Fruit fly (Drosophila melanogaster) whole organism, adult: ENCODE measurements around the gene bib.

Experiments used
- CG11617 ChIP-seq: fragments of 200-800 bp; sonication (Bioruptor generic); optimal IDR thresholded peaks from 2 replicates; lab custom pipeline; 2017; ENCODE audit warnings: mild to moderate bottlenecking, missing biosample characterization, missing genetic modification reagents, missing genetic modification characterization
- CG1620 ChIP-seq: fragments of 200-800 bp; sonication (Bioruptor generic); optimal IDR thresholded peaks from 2 replicates; lab custom pipeline; 2016; ENCODE audit warnings: missing biosample characterization, missing genetic modification characterization
- CG5204 ChIP-seq: fragments of 200-800 bp; sonication (Bioruptor generic); optimal IDR thresholded peaks from 2 replicates; lab custom pipeline; 2016; ENCODE audit warnings: missing biosample characterization, missing genetic modification characterization
- CG7045 ChIP-seq: fragments of 200-800 bp; sonication (Bioruptor generic); optimal IDR thresholded peaks from 2 replicates; lab custom pipeline; 2017; ENCODE audit warnings: missing biosample characterization, mild to moderate bottlenecking, missing genetic modification characterization
- CG7101 ChIP-seq: fragments of 200-800 bp; sonication (Bioruptor generic); optimal IDR thresholded peaks from 2 replicates; lab custom pipeline; 2018; ENCODE audit warnings: missing biosample characterization, mild to moderate bottlenecking, missing genetic modification characterization, moderate library complexity
- Clk ChIP-seq: fragments of 200-800 bp; sonication (Bioruptor generic); optimal IDR thresholded peaks from 2 replicates; lab custom pipeline; 2017; ENCODE audit warnings: missing biosample characterization, missing genetic modification characterization
- Crg-1 ChIP-seq: fragments of 200-800 bp; sonication (Bioruptor generic); optimal IDR thresholded peaks from 2 replicates; lab custom pipeline; 2016; ENCODE audit warnings: missing biosample characterization, missing genetic modification characterization
- cic ChIP-seq: fragments of 200-800 bp; sonication (Bioruptor generic); optimal IDR thresholded peaks from 2 replicates; lab custom pipeline; 2017; ENCODE audit warnings: missing biosample characterization, mild to moderate bottlenecking, missing genetic modification characterization, moderate library complexity
- cnc ChIP-seq, 2 experiments: fragments of >200 bp; optimal IDR thresholded peaks; 2 replicates each; lab custom pipeline; 2017
- ovo ChIP-seq: fragments of 200-800 bp; sonication (Bioruptor generic); optimal IDR thresholded peaks from 2 replicates; lab custom pipeline; 2016; ENCODE audit warnings: missing biosample characterization, missing genetic modification characterization
- tj ChIP-seq: fragments of 200-800 bp; sonication (Bioruptor generic); optimal IDR thresholded peaks from 3 replicates; lab custom pipeline; 2017; ENCODE audit warnings: missing biosample characterization, mild to moderate bottlenecking, missing genetic modification characterization, moderate library complexity

DNA sequence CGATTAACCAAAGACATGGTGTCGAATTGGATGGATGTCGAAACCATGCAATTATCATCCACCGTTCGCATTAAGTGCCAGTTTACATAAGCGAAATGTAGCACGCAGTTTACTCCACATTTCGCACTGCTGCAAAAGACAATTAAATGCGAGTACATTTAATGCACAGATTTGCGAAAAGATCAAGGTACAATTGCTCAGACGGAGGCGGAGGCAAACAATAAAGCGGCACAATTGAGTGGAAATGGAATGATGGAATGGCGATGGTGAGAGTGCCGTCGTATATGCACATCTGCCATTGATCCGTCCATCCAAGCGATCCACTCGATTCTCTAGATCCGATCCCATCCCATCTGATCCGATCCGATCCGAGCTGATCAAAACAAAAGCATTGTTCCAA is 39.4 kb upstream of the bib start:
- TF ChIP-seq Clk (no peak), CG1620 (no peak), Crg-1 (no peak), cnc (optimal IDR thresholded peaks at IDR 0.05; lab: Kevin White, UChicago) (no peak), CG5204 (GFP tag; lab: Kevin White, UChicago) (no peak), CG7101 (tag; lab: Kevin White, UChicago) (no peak), CG11617 (GFP tag; lab: Kevin White, UChicago) (no peak), tj (no peak), ovo (no peak), cic (GFP tag; lab: Kevin White, UChicago) (no peak), CG7045 (GFP tag; lab: Kevin White, UChicago) (no peak)
